Fruit fly (Drosophila melanogaster) whole organism, pupa: ENCODE measurements around the gene CG42544.

ENCODE experiments used
- CG10348 ChIP-seq: fragments of 200-800 bp; sonication (Bioruptor generic); IDR thresholded peaks from 2 replicates; pipeline ENCODE4 v1.3.6; 2022; ENCODE audit warnings: missing biosample characterization, missing genetic modification characterization
- CG12605 ChIP-seq: fragments of 200-800 bp; sonication (Bioruptor generic); IDR thresholded peaks from 2 replicates; pipeline ENCODE4 v1.3.6; 2022; ENCODE audit warnings: missing biosample characterization, missing genetic modification characterization
- CG13204 ChIP-seq: fragments of 200-800 bp; sonication (Bioruptor generic); optimal IDR thresholded peaks from 2 replicates; lab custom pipeline; 2018; ENCODE audit warnings: missing biosample characterization, mild to moderate bottlenecking, missing genetic modification characterization, moderate library complexity
- CG14655 ChIP-seq: fragments of 200-800 bp; sonication (Bioruptor generic); optimal IDR thresholded peaks from 3 replicates; lab custom pipeline; 2017; ENCODE audit warnings: mild to moderate bottlenecking, missing biosample characterization, missing genetic modification reagents, missing genetic modification characterization
- CG15710 ChIP-seq: fragments of 200-800 bp; sonication (Bioruptor generic); optimal IDR thresholded peaks from 2 replicates; lab custom pipeline; 2018; ENCODE audit warnings: missing biosample characterization, mild to moderate bottlenecking, missing genetic modification characterization, moderate library complexity
- CG17806 ChIP-seq: fragments of 200-800 bp; sonication (Bioruptor generic); optimal IDR thresholded peaks from 2 replicates; lab custom pipeline; 2018; ENCODE audit warnings: missing biosample characterization, mild to moderate bottlenecking, missing genetic modification characterization, moderate library complexity
- CG32121 ChIP-seq: fragments of 200-800 bp; sonication (Bioruptor generic); IDR thresholded peaks from 2 replicates; pipeline ENCODE4 v1.3.6; 2022; ENCODE audit warnings: missing biosample characterization, missing genetic modification characterization
- CG34367 ChIP-seq: fragments of 200-800 bp; sonication (Bioruptor generic); optimal IDR thresholded peaks from 2 replicates; lab custom pipeline; 2018; ENCODE audit warnings: missing biosample characterization, mild to moderate bottlenecking, missing genetic modification characterization
- CG4496 ChIP-seq: fragments of 200-800 bp; sonication (Bioruptor generic); IDR thresholded peaks from 3 replicates; pipeline ENCODE4 v1.3.6; 2022; ENCODE audit warnings: missing biosample characterization, missing genetic modification characterization
- CG8159 ChIP-seq: fragments of 200-800 bp; sonication (Bioruptor generic); optimal IDR thresholded peaks from 3 replicates; lab custom pipeline; 2018; ENCODE audit warnings: missing biosample characterization, mild to moderate bottlenecking, missing genetic modification characterization, moderate library complexity
- CG8301 ChIP-seq: fragments of 200-800 bp; sonication (Bioruptor generic); optimal IDR thresholded peaks from 2 replicates; lab custom pipeline; 2018; ENCODE audit warnings: missing biosample characterization, mild to moderate bottlenecking, missing genetic modification characterization
- CG9948 ChIP-seq: fragments of 200-800 bp; sonication (Bioruptor generic); optimal IDR thresholded peaks from 2 replicates; lab custom pipeline; 2018; ENCODE audit warnings: missing biosample characterization, mild to moderate bottlenecking, missing genetic modification characterization, moderate library complexity
- D1 ChIP-seq: fragments of 200-800 bp; sonication (Bioruptor generic); optimal IDR thresholded peaks from 2 replicates; lab custom pipeline; 2018; ENCODE audit warnings: missing biosample characterization, mild to moderate bottlenecking, missing genetic modification characterization, moderate library complexity
- EcR ChIP-seq: fragments of 200-800 bp; sonication (Bioruptor generic); optimal IDR thresholded peaks from 3 replicates; lab custom pipeline; 2019; ENCODE audit warnings: missing biosample characterization, missing genetic modification characterization, mild to moderate bottlenecking, moderate library complexity, missing genetic modification reagents
- Ets98B ChIP-seq: fragments of 200-800 bp; sonication (Bioruptor generic); IDR thresholded peaks from 2 replicates; pipeline ENCODE4 v1.3.6; 2022; ENCODE audit warnings: missing biosample characterization, missing genetic modification characterization
- Pif1A ChIP-seq: fragments of 200-800 bp; sonication (Bioruptor generic); optimal IDR thresholded peaks from 3 replicates; lab custom pipeline; 2016; ENCODE audit warnings: missing biosample characterization, missing genetic modification characterization
- Pif1B ChIP-seq: fragments of 200-800 bp; sonication (Bioruptor generic); optimal IDR thresholded peaks from 3 replicates; lab custom pipeline; 2016; ENCODE audit warnings: missing biosample characterization, missing genetic modification characterization
- Snoo ChIP-seq: fragments of 200-800 bp; sonication (Bioruptor generic); optimal IDR thresholded peaks from 3 replicates; lab custom pipeline; 2017; ENCODE audit warnings: missing biosample characterization, mild to moderate bottlenecking, missing genetic modification characterization, inconsistent platforms
- fd96Ca ChIP-seq: fragments of 200-800 bp; sonication (Bioruptor generic); IDR thresholded peaks from 3 replicates; pipeline ENCODE4 v1.3.6; 2022; ENCODE audit warnings: missing biosample characterization, missing genetic modification characterization
- gl ChIP-seq: fragments of 200-800 bp; sonication (Bioruptor generic); optimal IDR thresholded peaks from 2 replicates; lab custom pipeline; 2018; ENCODE audit warnings: missing biosample characterization, mild to moderate bottlenecking, missing genetic modification characterization
- rn ChIP-seq: fragments of 200-800 bp; sonication (Bioruptor generic); IDR thresholded peaks from 2 replicates; pipeline ENCODE4 v1.3.6; 2022; ENCODE audit warnings: missing biosample characterization, missing genetic modification characterization

CG42544 gene

dm6 chr3R:7336454-7336853 lies 32.1 kb downstream of the CG42544 start:
- TF ChIP-seq EcR (GFP tag; lab: Kevin White, UChicago) = no peak
- no peak for TF ChIP-seq rn
- TF ChIP-seq gl (tag; lab: Kevin White, UChicago) = no peak
- TF ChIP-seq fd96Ca (GFP tag; lab: Robert Waterston, UW) = no peak
- TF ChIP-seq Ets98B = no peak
- no peak for TF ChIP-seq CG12605 (GFP tag; lab: Robert Waterston, UW)
- peak; percentile 68 for TF ChIP-seq CG8159 (tag; lab: Kevin White, UChicago)
- peak; percentile 40 for TF ChIP-seq Pif1B (GFP tag; lab: Kevin White, UChicago)
- TF ChIP-seq CG9948 (tag; lab: Kevin White, UChicago) = peak; percentile 54
- TF ChIP-seq CG10348 (GFP tag; lab: Robert Waterston, UW) = no peak
- peak; percentile 58 for TF ChIP-seq CG15710 (tag; lab: Kevin White, UChicago)
- no peak for TF ChIP-seq CG4496 (GFP tag; lab: Robert Waterston, UW)
- TF ChIP-seq CG17806 (tag; lab: Kevin White, UChicago) = peak; percentile 54
- TF ChIP-seq Snoo (tag; lab: Kevin White, UChicago) = peak; percentile 4
- TF ChIP-seq CG32121 (GFP tag; lab: Robert Waterston, UW) = no peak
- peak; percentile 43 for TF ChIP-seq CG14655 (GFP tag; lab: Kevin White, UChicago)
- peak; percentile 3 for TF ChIP-seq CG8301
- peak; percentile 16 for TF ChIP-seq Pif1A (GFP tag; lab: Kevin White, UChicago)
- TF ChIP-seq CG13204 (GFP tag; lab: Kevin White, UChicago) = no peak
- TF ChIP-seq D1 (tag; lab: Kevin White, UChicago) = no peak
- TF ChIP-seq CG34367 (tag; lab: Kevin White, UChicago) = peak; percentile 17
- TF ChIP-seq, all 21 proteins: peak for 10

- TF ChIP-seq CG8301 (no peak), EcR (GFP tag; lab: Kevin White, UChicago) (no peak), D1 (tag; lab: Kevin White, UChicago) (no peak), CG14655 (GFP tag; lab: Kevin White, UChicago) (no peak), CG4496 (GFP tag; lab: Robert Waterston, UW) (no peak), gl (tag; lab: Kevin White, UChicago) (no peak), CG15710 (tag; lab: Kevin White, UChicago) (no peak), CG8159 (tag; lab: Kevin White, UChicago) (no peak), CG12605 (GFP tag; lab: Robert Waterston, UW) (no peak), CG17806 (tag; lab: Kevin White, UChicago) (no peak), Ets98B (no peak), Pif1B (GFP tag; lab: Kevin White, UChicago) (no peak), Pif1A (GFP tag; lab: Kevin White, UChicago) (no peak), Snoo (tag; lab: Kevin White, UChicago) (no peak), CG34367 (tag; lab: Kevin White, UChicago) (no peak), CG9948 (tag; lab: Kevin White, UChicago) (no peak), rn (no peak), CG10348 (GFP tag; lab: Robert Waterston, UW) (no peak), CG13204 (GFP tag; lab: Kevin White, UChicago) (no peak), fd96Ca (GFP tag; lab: Robert Waterston, UW) (no peak)
- TF ChIP-seq, all 21 proteins: peak for 0
Observed at dm6 chr3R:7344769-7345168, 40.4 kb downstream of the CG42544 start, which contains the start of gene CG31496. Gene CG31496, plus strand, starts transcription at chr3R:7345069.

dm6 chr3R:7346445-7346844 lies 42.1 kb downstream of the CG42544 start, which contains the start of gene nxf4:
Gene nxf4, plus strand, starts transcription at chr3R:7346730.
- TF ChIP-seq CG12605 (GFP tag; lab: Robert Waterston, UW) = no peak

dm6 chr3R:7349452-7349851 lies 45.1 kb downstream of the CG42544 start, which contains the start of gene CG43290:
Gene CG43290, minus strand, starts transcription at chr3R:7349552.
- no peak for TF ChIP-seq CG12605 (GFP tag; lab: Robert Waterston, UW)
- no peak for TF ChIP-seq Snoo (tag; lab: Kevin White, UChicago)
- TF ChIP-seq D1 (tag; lab: Kevin White, UChicago) = no peak
- TF ChIP-seq gl (tag; lab: Kevin White, UChicago) = no peak
- no peak for TF ChIP-seq CG34367 (tag; lab: Kevin White, UChicago)
- TF ChIP-seq Pif1B (GFP tag; lab: Kevin White, UChicago) = no peak
- no peak for TF ChIP-seq fd96Ca (GFP tag; lab: Robert Waterston, UW)
- TF ChIP-seq CG4496 (GFP tag; lab: Robert Waterston, UW) = no peak
- no peak for TF ChIP-seq CG9948 (tag; lab: Kevin White, UChicago)
- TF ChIP-seq EcR (GFP tag; lab: Kevin White, UChicago) = no peak
- TF ChIP-seq CG17806 (tag; lab: Kevin White, UChicago) = no peak
- TF ChIP-seq, all 21 proteins: peak for 0
